Worm (Caenorhabditis elegans) whole organism, young adult: ENCODE measurements around the gene C56G2.22.

Source experiments
- B0336.3 ChIP-seq: fragments of 200-800 bp; sonication (Bioruptor generic); IDR thresholded peaks from 2 replicates; pipeline ENCODE4 v1.3.6; 2022; ENCODE audit warnings: missing genetic modification characterization, missing compliant biosample characterization
- F23B12.7 ChIP-seq: sonication (generic microtip); optimal IDR thresholded peaks from 2 replicates; lab custom pipeline; 2017; ENCODE audit warnings: missing genetic modification characterization, mild to moderate bottlenecking, missing compliant biosample characterization, antibody characterized with exemption, moderate library complexity; ENCODE audit not compliant: insufficient read depth
- F52B5.7 ChIP-seq: sonication (generic microtip); optimal IDR thresholded peaks from 2 replicates; lab custom pipeline; 2016; ENCODE audit warnings: mild to moderate bottlenecking, missing genetic modification characterization, missing compliant biosample characterization
- F57A8.1 ChIP-seq: fragments of 200-800 bp; sonication (Bioruptor generic); optimal IDR thresholded peaks from 2 replicates; lab custom pipeline; 2018; ENCODE audit warnings: mild to moderate bottlenecking, missing genetic modification characterization, moderate library complexity, missing compliant biosample characterization
- T07F8.4 ChIP-seq: sonication (generic microtip); optimal IDR thresholded peaks from 2 replicates; lab custom pipeline; 2016; ENCODE audit warnings: mild to moderate bottlenecking, missing genetic modification characterization, moderate library complexity, missing compliant biosample characterization
- akir-1 ChIP-seq: fragments of 200-800 bp; sonication (Bioruptor generic); optimal IDR thresholded peaks from 2 replicates; lab custom pipeline; 2018; ENCODE audit warnings: mild to moderate bottlenecking, missing genetic modification characterization, moderate library complexity, missing compliant biosample characterization
- aptf-3 ChIP-seq: fragments of 200-800 bp; sonication (Bioruptor generic); IDR thresholded peaks from 2 replicates; pipeline ENCODE4 v1.3.6; 2022; ENCODE audit warnings: missing genetic modification characterization, missing compliant biosample characterization
- ceh-40 ChIP-seq: fragments of 200-800 bp; sonication (Bioruptor generic); IDR thresholded peaks from 2 replicates; pipeline ENCODE4 v1.3.6; 2022; ENCODE audit warnings: missing genetic modification characterization, missing compliant biosample characterization
- ceh-91 ChIP-seq: fragments of 200-800 bp; sonication (Bioruptor generic); IDR thresholded peaks from 2 replicates; pipeline ENCODE4 v1.3.6; 2022; ENCODE audit warnings: missing genetic modification reagents, missing genetic modification characterization, missing compliant biosample characterization
- die-1 ChIP-seq: sonication (generic microtip); optimal IDR thresholded peaks from 2 replicates; lab custom pipeline; 2016; ENCODE audit warnings: missing genotype, mild to moderate bottlenecking, missing genetic modification characterization, missing compliant biosample characterization
- dox-1 ChIP-seq: fragments of 200-800 bp; sonication (Bioruptor generic); IDR thresholded peaks from 2 replicates; pipeline ENCODE4 v1.3.6; 2022; ENCODE audit warnings: missing genetic modification reagents, missing genetic modification characterization, missing compliant biosample characterization
- dpl-1 ChIP-seq: fragments of 150-350 bp; optimal IDR thresholded peaks from 2 replicates; lab custom pipeline; 2014; ENCODE audit warnings: missing biosample characterization, missing genetic modification reagents, missing genetic modification characterization
- efl-1 ChIP-seq: fragments of 150-350 bp; optimal IDR thresholded peaks from 2 replicates; lab custom pipeline; 2014; ENCODE audit warnings: missing biosample characterization, missing genetic modification reagents, missing genetic modification characterization
- ekl-4 ChIP-seq: fragments of 200-800 bp; sonication (Bioruptor generic); IDR thresholded peaks from 2 replicates; pipeline ENCODE4 v1.3.6; 2022; ENCODE audit warnings: missing genetic modification reagents, missing genetic modification characterization, missing compliant biosample characterization
- ets-4 ChIP-seq: fragments of 200-800 bp; sonication (Bioruptor generic); optimal IDR thresholded peaks from 2 replicates; lab custom pipeline; 2018; ENCODE audit warnings: mild to moderate bottlenecking, missing genetic modification characterization, missing compliant biosample characterization
- gei-17 ChIP-seq: fragments of 200-800 bp; sonication (Bioruptor generic); optimal IDR thresholded peaks from 2 replicates; lab custom pipeline; 2018; ENCODE audit warnings: mild to moderate bottlenecking, missing genetic modification characterization, missing compliant biosample characterization
- hmg-20 ChIP-seq: fragments of 200-800 bp; sonication (Bioruptor generic); IDR thresholded peaks from 2 replicates; pipeline ENCODE4 v1.3.6; 2022; ENCODE audit warnings: missing genetic modification reagents, missing genetic modification characterization, missing compliant biosample characterization
- hsf-1 ChIP-seq: fragments of 200-800 bp; sonication (Bioruptor generic); IDR thresholded peaks from 2 replicates; pipeline ENCODE4 v1.3.6; 2022; ENCODE audit warnings: missing genetic modification reagents, missing genetic modification characterization, missing compliant biosample characterization
- lin-54 ChIP-seq: fragments of 200-800 bp; sonication (Bioruptor generic); optimal IDR thresholded peaks from 2 replicates; lab custom pipeline; 2018; ENCODE audit warnings: mild to moderate bottlenecking, missing genetic modification characterization, missing compliant biosample characterization
- madf-3 ChIP-seq: fragments of 200-800 bp; sonication (Bioruptor generic); IDR thresholded peaks from 2 replicates; pipeline ENCODE4 v1.3.6; 2022; ENCODE audit warnings: missing genetic modification reagents, missing genetic modification characterization, missing compliant biosample characterization
- madf-6 ChIP-seq: fragments of 200-800 bp; sonication (Bioruptor generic); IDR thresholded peaks from 2 replicates; pipeline ENCODE4 v1.3.6; 2022; ENCODE audit warnings: missing genetic modification reagents, missing genetic modification characterization, missing compliant biosample characterization
- nfya-1 ChIP-seq: sonication (generic microtip); optimal IDR thresholded peaks from 2 replicates; lab custom pipeline; 2017; ENCODE audit warnings: antibody characterized with exemption, missing compliant biosample characterization, missing genetic modification characterization, borderline replicate concordance; ENCODE audit not compliant: insufficient read depth
- nhr-120 ChIP-seq: fragments of 200-800 bp; sonication (Bioruptor generic); IDR thresholded peaks from 2 replicates; pipeline ENCODE4 v1.3.6; 2022; ENCODE audit warnings: missing genetic modification characterization, missing compliant biosample characterization
- nhr-179 ChIP-seq: sonication (generic microtip); optimal IDR thresholded peaks from 2 replicates; lab custom pipeline; 2016; ENCODE audit warnings: mild to moderate bottlenecking, missing genetic modification characterization, missing compliant biosample characterization
- repo-1 ChIP-seq: sonication (generic microtip); optimal IDR thresholded peaks from 2 replicates; lab custom pipeline; 2017; ENCODE audit warnings: mild to moderate bottlenecking, missing genetic modification characterization, missing compliant biosample characterization
- sdz-38 ChIP-seq: sonication (generic microtip); optimal IDR thresholded peaks from 2 replicates; lab custom pipeline; 2016; ENCODE audit warnings: missing genotype, missing genetic modification characterization, missing compliant biosample characterization
- snpc-1.1 ChIP-seq: sonication (generic microtip); optimal IDR thresholded peaks from 2 replicates; lab custom pipeline; 2017; ENCODE audit warnings: missing genetic modification characterization, mild to moderate bottlenecking, missing compliant biosample characterization, antibody characterized with exemption, moderate library complexity, missing genotype, missing genetic modification reagents; ENCODE audit not compliant: insufficient read depth
- snpc-3.4 ChIP-seq: sonication (generic microtip); optimal IDR thresholded peaks from 2 replicates; lab custom pipeline; 2017; ENCODE audit warnings: missing genetic modification characterization, mild to moderate bottlenecking, missing compliant biosample characterization, antibody characterized with exemption, moderate library complexity, missing genotype, missing genetic modification reagents
- snpc-4 ChIP-seq, 5 experiments: fragments of 150-350 bp in 1 of 5; sonication (generic microtip) in 4 of 5; optimal IDR thresholded peaks; 2 replicates each; lab custom pipeline; 2014 to 2018; ENCODE audit warnings: missing genetic modification characterization in 5 of 5, missing biosample characterization in 3 of 5, antibody characterized with exemption in 2 of 5, mild to moderate bottlenecking in 2 of 5, missing compliant biosample characterization in 2 of 5, missing genotype in 2 of 5, moderate library complexity in 2 of 5, missing genetic modification reagents in 1 of 5
- sptf-2 ChIP-seq: fragments of 200-800 bp; sonication (Bioruptor generic); optimal IDR thresholded peaks from 2 replicates; lab custom pipeline; 2018; ENCODE audit warnings: mild to moderate bottlenecking, missing genetic modification characterization, missing compliant biosample characterization
- unc-130 ChIP-seq: sonication (generic microtip); optimal IDR thresholded peaks from 2 replicates; lab custom pipeline; 2016; ENCODE audit warnings: missing genetic modification reagents, missing genetic modification characterization, missing compliant biosample characterization
- unc-62 ChIP-seq: fragments of 150-350 bp; optimal IDR thresholded peaks from 2 replicates; lab custom pipeline; 2014; ENCODE audit warnings: missing biosample characterization, missing genetic modification reagents, missing genetic modification characterization
- xnd-1 ChIP-seq: sonication (generic microtip); optimal IDR thresholded peaks from 2 replicates; lab custom pipeline; 2016; ENCODE audit warnings: missing genotype, missing genetic modification reagents, missing genetic modification characterization, missing compliant biosample characterization
- zim-3 ChIP-seq: sonication (generic microtip); optimal IDR thresholded peaks from 2 replicates; lab custom pipeline; 2017; ENCODE audit warnings: mild to moderate bottlenecking, missing genetic modification characterization, moderate library complexity, missing compliant biosample characterization
- ztf-18 ChIP-seq: sonication (generic microtip); optimal IDR thresholded peaks from 2 replicates; lab custom pipeline; 2016; ENCODE audit warnings: missing genotype, mild to moderate bottlenecking, missing genetic modification characterization, missing compliant biosample characterization
- ztf-26 ChIP-seq: sonication (generic microtip); optimal IDR thresholded peaks from 2 replicates; lab custom pipeline; 2017; ENCODE audit warnings: missing genetic modification characterization, missing compliant biosample characterization

The C56G2.22 gene

ce11 chrIII:6303114-6303647 is 43.1 kb upstream of the C56G2.22 start, which contains the start of gene F47D12.9 (continued):
- no peak for TF ChIP-seq T07F8.4 (tag; lab: Kevin White, UChicago)
- no peak for TF ChIP-seq akir-1 (GFP tag; lab: Kevin White, UChicago)
- no peak for TF ChIP-seq nhr-179
- no peak for TF ChIP-seq ceh-91 (GFP tag; lab: Robert Waterston, UW)
- peak; percentile 45; the same call in 1 of the 2 replicates for TF ChIP-seq ekl-4 (GFP tag; lab: Robert Waterston, UW)
- no peak for TF ChIP-seq ceh-40 (GFP tag; lab: Robert Waterston, UW)
- TF ChIP-seq nfya-1 (tag; lab: Kevin White, UChicago): no peak
- peak; percentile 46; the same call in 1 of the 2 replicates for TF ChIP-seq B0336.3 (GFP tag; lab: Robert Waterston, UW)
- TF ChIP-seq hsf-1: no peak
- TF ChIP-seq nhr-120 (GFP tag; lab: Robert Waterston, UW): no peak
- TF ChIP-seq F23B12.7: peak; percentile 22
- TF ChIP-seq die-1 (tag; lab: Kevin White, UChicago): no peak
- TF ChIP-seq madf-3: no peak
- TF ChIP-seq ztf-18 (tag; lab: Kevin White, UChicago): no peak
- TF ChIP-seq gei-17 (GFP tag; lab: Kevin White, UChicago): no peak
- no peak for TF ChIP-seq F57A8.1 (GFP tag; lab: Kevin White, UChicago)
- TF ChIP-seq madf-6: 0 out of 2 replicates have a peak, but pooled peaks have one; percentile 8
- no peak for TF ChIP-seq hmg-20 (GFP tag; lab: Robert Waterston, UW)
- no peak for TF ChIP-seq repo-1 (tag; lab: Kevin White, UChicago)
- no peak for TF ChIP-seq F52B5.7 (tag; lab: Kevin White, UChicago)
- TF ChIP-seq unc-62 (GFP tag; lab: Kevin White, UChicago): no peak
- TF ChIP-seq dox-1 (GFP tag; lab: Robert Waterston, UW): peak; percentile 62; the same call in 1 of the 2 replicates
- TF ChIP-seq snpc-1.1 (tag; lab: Kevin White, UChicago): no peak
- no peak for TF ChIP-seq snpc-3.4 (tag; lab: Kevin White, UChicago)
- TF ChIP-seq ets-4 (GFP tag; lab: Kevin White, UChicago): no peak
- no peak for TF ChIP-seq zim-3 (tag; lab: Kevin White, UChicago)
- TF ChIP-seq efl-1 (GFP tag; lab: Kevin White, UChicago): no peak
- TF ChIP-seq sptf-2 (GFP tag; lab: Kevin White, UChicago): no peak
- TF ChIP-seq xnd-1 (tag; lab: Kevin White, UChicago): no peak
- no peak for TF ChIP-seq sdz-38 (tag; lab: Kevin White, UChicago)
- no peak for TF ChIP-seq aptf-3 (GFP tag; lab: Robert Waterston, UW)
- TF ChIP-seq ztf-26 (tag; lab: Kevin White, UChicago): peak; percentile 60

DNA sequence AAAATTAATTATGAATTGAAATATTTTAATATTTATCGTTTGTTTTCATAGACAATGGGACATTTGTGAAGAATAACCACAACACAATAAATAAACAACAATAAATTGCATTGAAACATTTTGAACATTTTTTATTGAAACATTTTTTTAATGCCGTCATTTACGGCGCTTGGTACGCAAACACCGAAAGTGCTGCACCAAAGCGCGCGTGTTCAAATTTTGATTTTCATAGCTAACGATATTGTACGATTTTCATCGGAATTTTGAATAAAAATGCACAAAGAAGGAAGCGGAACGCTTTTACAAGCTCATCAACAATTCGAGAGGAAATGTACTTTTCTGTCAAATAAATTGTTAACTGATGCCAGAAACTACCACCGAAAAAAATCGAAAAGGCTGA is 42.5 kb upstream of the C56G2.22 start:
- TF ChIP-seq dpl-1 (GFP tag; lab: Kevin White, UChicago) (peak; percentile 2), unc-130 (GFP tag; lab: Kevin White, UChicago) (no peak), lin-54 (GFP tag; lab: Kevin White, UChicago) (peak; percentile 16), hsf-1 (no peak), ztf-26 (tag; lab: Kevin White, UChicago) (no peak)

- TF ChIP-seq snpc-4 (GFP tag; optimal IDR thresholded peaks at IDR 0.05; lab: Kevin White, UChicago) (no peak), snpc-4 (tag; optimal IDR thresholded peaks at IDR 0.05; lab: Kevin White, UChicago) (no peak)
Measured at ce11 chrIII:6307832-6308231, 38.4 kb upstream of the C56G2.22 start.
